Worm (Caenorhabditis elegans) whole organism, midembryonic: ENCODE measurements around the gene skr-17.

Experiments used
- T22C8.4 ChIP-seq: fragments of 200-800 bp; sonication (Bioruptor generic); IDR thresholded peaks from 2 replicates; pipeline ENCODE4 v1.3.6; 2022; ENCODE audit warnings: missing genetic modification characterization, missing compliant biosample characterization
- cog-1 ChIP-seq: sonication (generic microtip); optimal IDR thresholded peaks from 2 replicates; lab custom pipeline; 2016; ENCODE audit warnings: missing genetic modification characterization, missing compliant biosample characterization
- flt-1 ChIP-seq: fragments of 200-800 bp; sonication (Bioruptor generic); IDR thresholded peaks from 2 replicates; pipeline ENCODE4 v1.3.6; 2022; ENCODE audit warnings: missing genetic modification characterization, missing compliant biosample characterization
- klf-2 ChIP-seq: fragments of 200-800 bp; sonication (Bioruptor generic); conservative IDR thresholded peaks from 2 replicates; pipeline ENCODE4 v1.3.6; 2022; ENCODE audit warnings: missing genetic modification reagents, missing genetic modification characterization, missing compliant biosample characterization
- med-1 ChIP-seq: sonication (generic microtip); optimal IDR thresholded peaks from 2 replicates; lab custom pipeline; 2017; ENCODE audit warnings: missing genetic modification characterization, mild to moderate bottlenecking, missing compliant biosample characterization, antibody characterized with exemption, missing genetic modification reagents; ENCODE audit not compliant: insufficient read depth
- ref-1 ChIP-seq: fragments of 200-800 bp; sonication (Bioruptor generic); conservative IDR thresholded peaks from 2 replicates; pipeline ENCODE4 v1.3.6; 2022; ENCODE audit warnings: missing genetic modification reagents, missing genetic modification characterization, missing compliant biosample characterization
- tab-1 ChIP-seq: fragments of 200-800 bp; sonication (Bioruptor generic); IDR thresholded peaks from 2 replicates; pipeline ENCODE4 v1.3.6; 2022; ENCODE audit warnings: missing genetic modification characterization, missing compliant biosample characterization
- ztf-23 ChIP-seq: fragments of 200-800 bp; sonication (Bioruptor generic); IDR thresholded peaks from 2 replicates; pipeline ENCODE4 v1.3.6; 2022; ENCODE audit warnings: missing genetic modification reagents, missing genetic modification characterization, missing compliant biosample characterization
- ztf-29 ChIP-seq: fragments of 200-800 bp; sonication (Bioruptor generic); IDR thresholded peaks from 2 replicates; pipeline ENCODE4 v1.3.6; 2022; ENCODE audit warnings: missing genetic modification reagents, missing genetic modification characterization, missing compliant biosample characterization

DNA sequence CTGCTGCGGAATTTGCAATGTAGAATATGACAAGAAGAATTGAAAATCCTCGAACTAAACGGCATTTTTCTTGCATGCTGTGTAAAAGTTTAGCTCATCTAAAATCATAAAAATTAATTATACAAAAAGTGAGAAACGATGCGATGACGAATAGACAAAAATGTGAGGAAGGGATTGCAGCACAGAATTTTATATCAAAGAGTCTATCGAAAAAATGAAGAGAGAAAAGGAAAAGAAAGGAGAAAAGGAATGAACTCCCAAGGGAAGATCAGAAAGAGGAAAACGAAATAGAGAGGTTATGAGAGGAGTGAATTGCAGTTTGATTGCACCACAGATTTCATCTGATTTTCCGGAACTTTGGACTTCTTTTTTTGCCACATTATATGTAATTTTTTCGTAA is 10.9 kb downstream of the skr-17 start, which contains the start of gene glr-4:
- TF ChIP-seq cog-1 (tag; lab: Kevin White, UChicago) (no peak), flt-1 (GFP tag; lab: Robert Waterston, UW) (no peak), ztf-23 (GFP tag; lab: Robert Waterston, UW) (no peak), tab-1 (GFP tag; lab: Robert Waterston, UW) (no peak), T22C8.4 (no peak), klf-2 (no peak), med-1 (GFP tag; lab: Kevin White, UChicago) (no peak), ref-1 (no peak), ztf-29 (GFP tag; lab: Robert Waterston, UW) (no peak)
